Worm (Caenorhabditis elegans) whole organism, L1 larva: ENCODE measurements around the gene R09D1.14.

Experiments used
- C16A3.4 ChIP-seq: fragments of 150-350 bp; optimal IDR thresholded peaks from 2 replicates; lab custom pipeline; 2014; ENCODE audit warnings: missing biosample characterization, missing genetic modification characterization
- aha-1 ChIP-seq: fragments of 150-350 bp; optimal IDR thresholded peaks from 2 replicates; lab custom pipeline; 2014; ENCODE audit warnings: missing biosample characterization, missing genetic modification characterization
- ceh-82 ChIP-seq, 3 experiments: fragments of 150-350 bp in 1 of 3; sonication (generic microtip) in 2 of 3; optimal IDR thresholded peaks; 2 replicates each; lab custom pipeline; 2014 to 2017; ENCODE audit warnings: missing biosample characterization in 3 of 3, missing genetic modification characterization in 3 of 3
- ces-1 ChIP-seq: fragments of 150-350 bp; optimal IDR thresholded peaks from 2 replicates; lab custom pipeline; 2014; ENCODE audit warnings: missing biosample characterization, missing genetic modification reagents, missing genetic modification characterization
- dpl-1 ChIP-seq, 3 experiments: fragments of 150-350 bp in 2 of 3; sonication (generic microtip) in 1 of 3; optimal IDR thresholded peaks; 2 replicates each; lab custom pipeline; 2014 to 2017; ENCODE audit warnings: missing biosample characterization in 3 of 3, missing genetic modification characterization in 3 of 3, missing genetic modification reagents in 3 of 3
- dsc-1 ChIP-seq: sonication (generic microtip); optimal IDR thresholded peaks from 2 replicates; lab custom pipeline; 2016; ENCODE audit warnings: mild to moderate bottlenecking, missing genetic modification characterization, missing compliant biosample characterization
- efl-1 ChIP-seq, 4 experiments: fragments of 150-350 bp; optimal IDR thresholded peaks in 3 of 4; peaks in 1 of 4; 1 replicate in 1 of 4; 2 replicates in 3 of 4; lab custom pipeline; 2014; ENCODE audit warnings: missing biosample characterization in 2 of 4, missing genetic modification characterization in 2 of 4, missing genetic modification reagents in 2 of 4
- egl-27 ChIP-seq, 2 experiments: fragments of 150-350 bp in 1 of 2; sonication (generic microtip); optimal IDR thresholded peaks; 3 replicates each; lab custom pipeline; 2017 to 2018; ENCODE audit warnings: missing biosample characterization in 2 of 2, missing genetic modification characterization in 2 of 2, missing genetic modification reagents in 2 of 2
- elt-2 ChIP-seq: sonication (generic microtip); optimal IDR thresholded peaks from 2 replicates; lab custom pipeline; 2016; ENCODE audit warnings: missing genetic modification characterization, mild to moderate bottlenecking, inconsistent platforms, missing compliant biosample characterization, missing genetic modification reagents
- elt-3 ChIP-seq, 6 experiments: fragments of 150-350 bp in 1 of 6; sonication (generic microtip); optimal IDR thresholded peaks; 2 replicates each; lab custom pipeline; 2017 to 2018; ENCODE audit warnings: missing biosample characterization in 6 of 6, missing genetic modification characterization in 6 of 6, inconsistent platforms in 1 of 6
- ets-5 ChIP-seq: fragments of 200-800 bp; sonication (Bioruptor generic); IDR thresholded peaks from 2 replicates; pipeline ENCODE4 v1.3.6; 2022; ENCODE audit warnings: missing genetic modification characterization, missing compliant biosample characterization
- fkh-4 ChIP-seq: sonication (generic microtip); optimal IDR thresholded peaks from 2 replicates; lab custom pipeline; 2016; ENCODE audit warnings: missing compliant biosample characterization, missing genetic modification characterization, borderline replicate concordance
- grh-1 ChIP-seq: fragments of 200-800 bp; sonication (Bioruptor generic); IDR thresholded peaks from 2 replicates; pipeline ENCODE4 v1.3.6; 2022; ENCODE audit warnings: missing genetic modification reagents, missing genetic modification characterization, missing compliant biosample characterization
- irx-1 ChIP-seq: sonication (generic microtip); optimal IDR thresholded peaks from 2 replicates; lab custom pipeline; 2016; ENCODE audit warnings: missing genetic modification characterization, missing compliant biosample characterization
- jun-1 ChIP-seq: fragments of 150-350 bp; optimal IDR thresholded peaks from 2 replicates; lab custom pipeline; 2014; ENCODE audit warnings: missing biosample characterization, missing genetic modification reagents, missing genetic modification characterization
- lir-3 ChIP-seq: sonication (generic microtip); optimal IDR thresholded peaks from 2 replicates; lab custom pipeline; 2016; ENCODE audit warnings: mild to moderate bottlenecking, missing genetic modification characterization, moderate library complexity, missing compliant biosample characterization; ENCODE audit not compliant: poor library complexity
- mdl-1 ChIP-seq, 2 experiments: fragments of 150-350 bp; optimal IDR thresholded peaks; 2 replicates each; lab custom pipeline; 2014 to 2017; ENCODE audit warnings: missing biosample characterization in 2 of 2, missing genetic modification characterization in 2 of 2, inconsistent platforms in 1 of 2
- nhr-11 ChIP-seq: fragments of 150-350 bp; optimal IDR thresholded peaks from 2 replicates; lab custom pipeline; 2014; ENCODE audit warnings: missing biosample characterization, missing genetic modification characterization
- nhr-19 ChIP-seq: fragments of 200-800 bp; sonication (Bioruptor generic); conservative IDR thresholded peaks from 2 replicates; pipeline ENCODE4 v1.3.6; 2022; ENCODE audit warnings: missing genetic modification characterization, missing compliant biosample characterization
- nhr-237 ChIP-seq: fragments of 150-350 bp; optimal IDR thresholded peaks from 2 replicates; lab custom pipeline; 2014; ENCODE audit warnings: missing biosample characterization, missing genetic modification characterization
- nhr-28 ChIP-seq: fragments of 150-350 bp; optimal IDR thresholded peaks from 2 replicates; lab custom pipeline; 2014; ENCODE audit warnings: missing biosample characterization, missing genetic modification characterization
- nhr-76 ChIP-seq: sonication (generic microtip); optimal IDR thresholded peaks from 2 replicates; lab custom pipeline; 2017; ENCODE audit warnings: missing biosample characterization, missing genetic modification characterization
- nhr-84 ChIP-seq: sonication (generic microtip); optimal IDR thresholded peaks from 2 replicates; lab custom pipeline; 2017; ENCODE audit warnings: missing biosample characterization, missing genetic modification characterization
- pax-3 ChIP-seq: fragments of 200-800 bp; sonication (Bioruptor generic); optimal IDR thresholded peaks from 2 replicates; lab custom pipeline; 2018; ENCODE audit warnings: mild to moderate bottlenecking, missing genetic modification characterization, moderate library complexity, missing compliant biosample characterization
- rnt-1 ChIP-seq: sonication (generic microtip); optimal IDR thresholded peaks from 2 replicates; lab custom pipeline; 2016; ENCODE audit warnings: mild to moderate bottlenecking, missing genetic modification characterization, moderate library complexity, missing compliant biosample characterization
- skn-1 ChIP-seq: fragments of 150-350 bp; optimal IDR thresholded peaks from 2 replicates; lab custom pipeline; 2014; ENCODE audit warnings: missing biosample characterization, missing genetic modification characterization
- snpc-4 ChIP-seq: fragments of 150-350 bp; optimal IDR thresholded peaks from 2 replicates; lab custom pipeline; 2014; ENCODE audit warnings: missing biosample characterization, missing genetic modification characterization
- snu-23 ChIP-seq: sonication (generic microtip); optimal IDR thresholded peaks from 2 replicates; lab custom pipeline; 2016; ENCODE audit warnings: missing genetic modification characterization, missing compliant biosample characterization
- sox-4 ChIP-seq: sonication (generic microtip); optimal IDR thresholded peaks from 2 replicates; lab custom pipeline; 2016; ENCODE audit warnings: missing genetic modification characterization, missing compliant biosample characterization
- sptf-1 ChIP-seq: fragments of 150-350 bp; optimal IDR thresholded peaks from 2 replicates; lab custom pipeline; 2014; ENCODE audit warnings: missing biosample characterization, missing genetic modification characterization
- unc-86 ChIP-seq: sonication (generic microtip); optimal IDR thresholded peaks from 2 replicates; lab custom pipeline; 2016; ENCODE audit warnings: missing genetic modification characterization, missing compliant biosample characterization
- unc-98 ChIP-seq: fragments of 200-800 bp; sonication (Bioruptor generic); IDR thresholded peaks from 2 replicates; pipeline ENCODE4 v1.3.6; 2022; ENCODE audit warnings: missing genetic modification characterization, missing compliant biosample characterization
- xbp-1 ChIP-seq: sonication (generic microtip); optimal IDR thresholded peaks from 2 replicates; lab custom pipeline; 2016; ENCODE audit warnings: missing genetic modification characterization, missing compliant biosample characterization
- zag-1 ChIP-seq: fragments of 150-350 bp; optimal IDR thresholded peaks from 2 replicates; lab custom pipeline; 2014; ENCODE audit warnings: missing biosample characterization, missing genetic modification characterization
- ztf-11 ChIP-seq, 2 experiments: sonication (generic microtip); optimal IDR thresholded peaks; 2 replicates each; lab custom pipeline; 2016 to 2017; ENCODE audit warnings: missing genetic modification characterization in 2 of 2, missing biosample characterization in 1 of 2, missing compliant biosample characterization in 1 of 2
- ztf-4 ChIP-seq: fragments of 150-350 bp; optimal IDR thresholded peaks from 2 replicates; lab custom pipeline; 2014; ENCODE audit warnings: missing biosample characterization, missing genetic modification characterization

The R09D1.14 gene

DNA sequence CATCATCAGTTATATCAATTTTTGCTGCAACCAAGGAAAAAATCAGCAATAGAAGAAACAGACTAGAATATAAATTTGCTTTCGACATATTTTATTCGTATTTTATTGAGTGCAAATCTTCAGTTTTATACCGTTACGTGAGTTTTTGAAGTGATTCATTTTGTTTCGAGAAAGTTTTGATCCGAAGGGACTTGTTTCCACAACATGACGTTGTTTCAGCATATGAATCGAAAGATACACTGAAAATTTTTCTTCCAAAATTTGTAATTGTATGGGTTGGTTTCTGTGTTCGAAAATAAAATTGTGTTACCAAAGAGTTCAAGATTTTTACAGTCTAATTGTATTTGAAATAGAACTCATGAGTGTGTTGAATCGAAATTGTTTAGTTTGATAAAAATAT, 20.6 kb upstream of the R09D1.14 start, which contains the start of gene T19H5.7:
Gene T19H5.7 (minus strand): TSS at position 101 of the 400 bp plus-strand sequence.
- no peak for TF ChIP-seq nhr-84 (tag; lab: Kevin White, UChicago)
- TF ChIP-seq egl-27 (tag; optimal IDR thresholded peaks at IDR 0.05; lab: Kevin White, UChicago) = no peak
- TF ChIP-seq elt-3 (tag; optimal IDR thresholded peaks at IDR 0.05; lab: Kevin White, UChicago) = no peak
- TF ChIP-seq snu-23 = no peak
- no peak for TF ChIP-seq C16A3.4 (tag; lab: Kevin White, UChicago)
- TF ChIP-seq ztf-11 (tag; optimal IDR thresholded peaks at IDR 0.05; lab: Kevin White, UChicago) = no peak
- no peak for TF ChIP-seq xbp-1
- no peak for TF ChIP-seq dsc-1 (tag; lab: Kevin White, UChicago)
- TF ChIP-seq pax-3 (tag; lab: Kevin White, UChicago) = no peak
- TF ChIP-seq unc-98 = no peak
- TF ChIP-seq skn-1 = no peak
- TF ChIP-seq mdl-1 (tag; optimal IDR thresholded peaks at IDR 0.05; lab: Kevin White, UChicago) = no peak
- no peak for TF ChIP-seq sptf-1 (tag; lab: Kevin White, UChicago)
- no peak for TF ChIP-seq jun-1
- no peak for TF ChIP-seq nhr-237 (tag; lab: Kevin White, UChicago)
- TF ChIP-seq grh-1 (GFP tag; lab: Robert Waterston, UW) = no peak
- TF ChIP-seq sox-4 (tag; lab: Kevin White, UChicago) = no peak
- TF ChIP-seq snpc-4 (tag; lab: Kevin White, UChicago) = no peak
- no peak for TF ChIP-seq ceh-82 (tag; optimal IDR thresholded peaks at IDR 0.05; lab: Kevin White, UChicago)
- no peak for TF ChIP-seq ces-1 (GFP tag; lab: Kevin White, UChicago)

- TF ChIP-seq jun-1 = no peak
Measured at ce11 chrII:9477567-9477966, 18.2 kb upstream of the R09D1.14 start, which contains the start of gene chil-27. TSS of gene chil-27 (plus strand) at chrII:9477867.

- TF ChIP-seq aha-1 (no peak), unc-86 (tag; lab: Kevin White, UChicago) (no peak), irx-1 (no peak), lir-3 (no peak), efl-1 (optimal IDR thresholded peaks at IDR 0.05; lab: Kevin White, UChicago) (no peak), efl-1 (GFP tag; optimal IDR thresholded peaks at IDR 0.05 in 1 of 2; lab: Kevin White, UChicago) (no peak), dsc-1 (tag; lab: Kevin White, UChicago) (no peak), nhr-19 (GFP tag; lab: Robert Waterston, UW) (no peak), rnt-1 (no peak), ets-5 (GFP tag; lab: Robert Waterston, UW) (no peak), nhr-28 (tag; lab: Kevin White, UChicago) (no peak), ztf-4 (no peak), dpl-1 (GFP tag; optimal IDR thresholded peaks at IDR 0.05; lab: Kevin White, UChicago) (no peak), fkh-4 (tag; lab: Kevin White, UChicago) (no peak), zag-1 (tag; lab: Kevin White, UChicago) (no peak), egl-27 (tag; optimal IDR thresholded peaks at IDR 0.05; lab: Kevin White, UChicago) (no peak), nhr-11 (tag; lab: Kevin White, UChicago) (no peak)
Measured at ce11 chrII:9474367-9475105, 15.2 kb upstream of the R09D1.14 start, which contains the start of the genes chil-25 and chil-26. TSS of gene chil-25 (minus strand) at chrII:9474467. TSS of gene chil-26 (plus strand) at chrII:9475055.

DNA sequence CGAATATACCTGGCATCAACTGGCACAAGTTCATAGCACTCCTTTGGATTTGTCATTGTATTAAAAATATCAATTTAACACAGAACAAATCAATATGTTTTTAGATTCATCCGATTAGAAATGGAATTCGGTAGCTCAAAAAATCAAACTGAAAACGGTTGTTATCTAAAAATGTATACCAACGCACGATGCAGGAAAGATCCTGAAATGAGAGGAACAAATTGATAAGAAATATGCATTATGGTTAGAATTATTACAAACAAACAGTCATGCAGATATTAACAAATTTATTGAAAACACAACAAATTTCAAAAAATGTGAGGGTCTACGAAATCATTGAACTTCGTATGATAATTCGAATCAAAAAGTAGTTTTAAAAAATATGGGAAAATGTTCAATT, 10.7 kb upstream of the R09D1.14 start, which contains the start of gene T19H5.6:
Gene T19H5.6 (minus strand): TSS at position 195 of the 400 bp plus-strand sequence.
- TF ChIP-seq nhr-76 (no peak), elt-2 (tag; lab: Kevin White, UChicago) (peak; percentile 48)
